Worm (Caenorhabditis elegans): Measurements from ENCODE around the gene fbxa-19.
"Not testable (repeated sequence)": the region's sequence is repeated elsewhere in the genome, so short reads cannot be mapped to it uniquely, and the experiment has no call there.

fbxa-19 gene

ce11 chrIII:1315038-1315437 lies at the start of gene fbxa-19, which contains the start of gene fbxa-80:
Gene fbxa-19, plus strand, starts transcription at chrIII:1315401.
Gene fbxa-80, minus strand, starts transcription at chrIII:1315210.
- TF ChIP-seq ceh-44 (GFP tag; IDR thresholded peaks at IDR 0.05) (no peak), dmd-8 (GFP tag; IDR thresholded peaks at IDR 0.05) (no peak), lin-29 (GFP tag; IDR thresholded peaks at IDR 0.05) (no peak), F10B5.3 (tag; optimal IDR thresholded peaks at IDR 0.05) (no peak), nhr-102 (tag; optimal IDR thresholded peaks at IDR 0.05) (no peak), aha-1 (tag) (no peak), hif-1 (tag; optimal IDR thresholded peaks at IDR 0.05) (no peak), pqm-1 (tag; optimal IDR thresholded peaks at IDR 0.05) (peak; percentile 80), snpc-4 (tag; optimal IDR thresholded peaks at IDR 0.05) (no peak), F44E2.7 (GFP tag; IDR thresholded peaks at IDR 0.05) (no peak), daf-8 (GFP tag; IDR thresholded peaks at IDR 0.05) (no peak), pha-4 (GFP tag; IDR thresholded peaks at IDR 0.05) (no peak), pha-4 (tag; optimal IDR thresholded peaks at IDR 0.05) (no peak), nhr-28 (tag; optimal IDR thresholded peaks at IDR 0.05) (peak; percentile 77), lim-7 (GFP tag; IDR thresholded peaks at IDR 0.05) (no peak), unc-130 (GFP tag; optimal IDR thresholded peaks at IDR 0.05) (no peak), daf-16 (GFP tag; optimal IDR thresholded peaks at IDR 0.05) (no peak), daf-16 (tag; optimal IDR thresholded peaks at IDR 0.05) (peak; percentile 56), dmd-6 (GFP tag; IDR thresholded peaks at IDR 0.05) (peak; percentile 46), hlh-11 (tag; optimal IDR thresholded peaks at IDR 0.05) (peak; percentile 20), ceh-32 (tag; optimal IDR thresholded peaks at IDR 0.05; ENCODE audit: poor library complexity) (no peak)

- not testable (repeated sequence) for TF ChIP-seq Y48G9A.11 (GFP tag; IDR thresholded peaks at IDR 0.05); mes-2 (tag; optimal IDR thresholded peaks at IDR 0.05; ENCODE audit: poor library complexity, severe bottlenecking); nhr-48 (tag; optimal IDR thresholded peaks at IDR 0.05)
Observed at ce11 chrIII:1266799-1267198, 48.4 kb upstream of the fbxa-19 start, which contains the start of gene fbxa-151. Gene fbxa-151, minus strand, starts transcription at chrIII:1266899.

- TF ChIP-seq nhr-28 (tag; optimal IDR thresholded peaks at IDR 0.05) (peak; percentile 25), mxl-3 (GFP tag; optimal IDR thresholded peaks at IDR 0.05) (no peak), nhr-237 (tag; optimal IDR thresholded peaks at IDR 0.05) (no peak), dve-1 (tag; optimal IDR thresholded peaks at IDR 0.05; ENCODE audit: insufficient read depth) (peak; percentile 48), dmd-6 (GFP tag; IDR thresholded peaks at IDR 0.05) (0 out of 2 replicates have a peak, but pooled peaks have one; percentile 6), ama-1 (optimal IDR thresholded peaks at IDR 0.05) (no peak), daf-16 (GFP tag; optimal IDR thresholded peaks at IDR 0.05) (no peak), daf-16 (tag; optimal IDR thresholded peaks at IDR 0.05) (peak; percentile 44), pqm-1 (tag; optimal IDR thresholded peaks at IDR 0.05) (peak; percentile 15)
Observed at ce11 chrIII:1269156-1269555, 46.0 kb upstream of the fbxa-19 start, which contains the start of gene fbxa-32. Gene fbxa-32, minus strand, starts transcription at chrIII:1269256.

ce11 chrIII:1271378-1271926 lies 43.7 kb upstream of the fbxa-19 start, which contains the start of gene fbxa-31:
Gene fbxa-31, minus strand, starts transcription at chrIII:1271428.
- TF ChIP-seq hlh-11 (tag; optimal IDR thresholded peaks at IDR 0.05), result peak; percentile 1
- TF ChIP-seq cey-2 (tag; optimal IDR thresholded peaks at IDR 0.05; ENCODE audit: borderline replicate concordance, insufficient read depth), result no peak
- TF ChIP-seq daf-16 (GFP tag; optimal IDR thresholded peaks at IDR 0.05), result no peak
- TF ChIP-seq daf-16 (tag; optimal IDR thresholded peaks at IDR 0.05), result peak; percentile 75
- peak; percentile 73 for TF ChIP-seq pqm-1 (tag; optimal IDR thresholded peaks at IDR 0.05)
- no peak for TF ChIP-seq nhr-76 (tag; optimal IDR thresholded peaks at IDR 0.05)
- peak; percentile 29 for TF ChIP-seq nhr-28 (tag; optimal IDR thresholded peaks at IDR 0.05)
- peak; percentile 40 for TF ChIP-seq aha-1 (tag)

- TF ChIP-seq php-3 (GFP tag; IDR thresholded peaks at IDR 0.05), result peak; percentile 75; the same call in 1 of the 2 replicates
- TF ChIP-seq ztf-7 (tag; optimal IDR thresholded peaks at IDR 0.05), result no peak
- no peak for TF ChIP-seq spr-1 (tag; optimal IDR thresholded peaks at IDR 0.05)
- TF ChIP-seq daf-16 (GFP tag; optimal IDR thresholded peaks at IDR 0.05), result no peak
- peak; percentile 51 for TF ChIP-seq daf-16 (tag; optimal IDR thresholded peaks at IDR 0.05)
- no peak for TF ChIP-seq ceh-20 (GFP tag; IDR thresholded peaks at IDR 0.05)
- TF ChIP-seq pqm-1 (tag; optimal IDR thresholded peaks at IDR 0.05), result peak; percentile 61
- TF ChIP-seq lin-15B (tag; optimal IDR thresholded peaks at IDR 0.05), result no peak
- TF ChIP-seq nhr-28 (tag; optimal IDR thresholded peaks at IDR 0.05), result peak; percentile 49
- no peak for TF ChIP-seq fos-1 (tag; optimal IDR thresholded peaks at IDR 0.05)
- TF ChIP-seq nhr-76 (tag; optimal IDR thresholded peaks at IDR 0.05), result no peak
- no peak for TF ChIP-seq spr-3 (GFP tag; optimal IDR thresholded peaks at IDR 0.05)
- peak; percentile 12 for TF ChIP-seq dve-1 (tag; optimal IDR thresholded peaks at IDR 0.05; ENCODE audit: insufficient read depth)
- no peak for TF ChIP-seq lin-1 (GFP tag; IDR thresholded peaks at IDR 0.05)
- TF ChIP-seq dmd-6 (GFP tag; IDR thresholded peaks at IDR 0.05), result 0 out of 2 replicates have a peak, but pooled peaks have one; percentile 10
Observed at ce11 chrIII:1273655-1274328, 41.4 kb upstream of the fbxa-19 start, which contains the start of gene fbxa-29. Gene fbxa-29, minus strand, starts transcription at chrIII:1273705.

Measured in whole organism, L4 larva.